ENCODE assay signal across 1 fruit fly cellular context in genomic region chrX:3380981-3381380, dm6.
A peak's percentile ranks its signal among the peaks of the same experiment; 100 is the strongest.
TF ChIP-seq lines count a peak whose summit lies in the region.

No protein-coding gene starts in this region.

TF ChIP-seq in whole organism, embryonic, 481 proteins besides CTCF, POLR2A, EP300 and RAD21 (continued from another document):
- no peak for TF ChIP-seq CG3407 (GFP tag; optimal IDR thresholded peaks at IDR 0.05; lab: Kevin White, UChicago)
- no peak for TF ChIP-seq CG11398 (GFP tag; optimal IDR thresholded peaks at IDR 0.05; lab: Kevin White, UChicago)
- TF ChIP-seq vvl (GFP tag; IDR thresholded peaks at IDR 0.05; lab: Robert Waterston, UW), result peak; percentile 58; the same call in 1 of the 2 replicates
- TF ChIP-seq CG12744 (GFP tag; optimal IDR thresholded peaks at IDR 0.05; lab: Kevin White, UChicago), result no peak
- no peak for TF ChIP-seq Hr39 (optimal IDR thresholded peaks at IDR 0.05; lab: Kevin White, UChicago)
- TF ChIP-seq HLHmδ (GFP tag; optimal IDR thresholded peaks at IDR 0.05; lab: Kevin White, UChicago), result no peak
- TF ChIP-seq Sin3A (optimal IDR thresholded peaks at IDR 0.05; lab: Kevin White, UChicago), result no peak
- no peak for TF ChIP-seq CG16815 (GFP tag; optimal IDR thresholded peaks at IDR 0.05; lab: Kevin White, UChicago)
- peak; percentile 32 for TF ChIP-seq CG10147 (GFP tag; optimal IDR thresholded peaks at IDR 0.05; lab: Kevin White, UChicago)
- no peak for TF ChIP-seq ems (GFP tag; optimal IDR thresholded peaks at IDR 0.05; lab: Kevin White, UChicago)
- 0 out of 3 replicates have a peak, but pooled peaks have one; percentile 19 for TF ChIP-seq B-H1 (GFP tag; IDR thresholded peaks at IDR 0.05; lab: Robert Waterston, UW)
- TF ChIP-seq Trl (optimal IDR thresholded peaks at IDR 0.05; lab: Kevin White, UChicago), result no peak
- peak; percentile 9 for TF ChIP-seq Trl (GFP tag; optimal IDR thresholded peaks at IDR 0.05; lab: Kevin White, UChicago)
- TF ChIP-seq br (optimal IDR thresholded peaks at IDR 0.05; lab: Kevin White, UChicago), result no peak
- TF ChIP-seq CG6791 (GFP tag; IDR thresholded peaks at IDR 0.05; lab: Robert Waterston, UW; ENCODE audit: partially characterized antibody), result no peak
- no peak for TF ChIP-seq CG10565 (GFP tag; optimal IDR thresholded peaks at IDR 0.05; lab: Kevin White, UChicago)
- no peak for TF ChIP-seq zf30C (GFP tag; optimal IDR thresholded peaks at IDR 0.05; lab: Kevin White, UChicago)
- peak; percentile 78 for TF ChIP-seq Atf6 (GFP tag; IDR thresholded peaks at IDR 0.05; lab: Robert Waterston, UW)
- peak; percentile 44 for TF ChIP-seq grau (tag; optimal IDR thresholded peaks at IDR 0.05; lab: Kevin White, UChicago)
- TF ChIP-seq CG2129 (GFP tag; IDR thresholded peaks at IDR 0.05; lab: Robert Waterston, UW; ENCODE audit: partially characterized antibody), result no peak
- TF ChIP-seq Mrtf (GFP tag; IDR thresholded peaks at IDR 0.05; lab: Robert Waterston, UW), result 0 out of 3 replicates have a peak, but pooled peaks have one; percentile 20
- no peak for TF ChIP-seq ac (GFP tag; optimal IDR thresholded peaks at IDR 0.05; lab: Kevin White, UChicago)
- TF ChIP-seq maf-S (GFP tag; optimal IDR thresholded peaks at IDR 0.05; lab: Kevin White, UChicago), result no peak
- TF ChIP-seq CG32772 (GFP tag; IDR thresholded peaks at IDR 0.05; lab: Robert Waterston, UW), result peak; percentile 60
- no peak for TF ChIP-seq CG1792 (GFP tag; optimal IDR thresholded peaks at IDR 0.05; lab: Kevin White, UChicago)
- no peak for TF ChIP-seq Max (GFP tag; optimal IDR thresholded peaks at IDR 0.05; lab: Kevin White, UChicago)
- no peak for TF ChIP-seq CG12236 (GFP tag; optimal IDR thresholded peaks at IDR 0.05; lab: Kevin White, UChicago)
- no peak for TF ChIP-seq Kr (GFP tag; optimal IDR thresholded peaks at IDR 0.05; lab: Kevin White, UChicago)
- TF ChIP-seq sob (GFP tag; IDR thresholded peaks at IDR 0.05; lab: Robert Waterston, UW), result peak; percentile 54
- no peak for TF ChIP-seq mirr (GFP tag; optimal IDR thresholded peaks at IDR 0.05; lab: Kevin White, UChicago)
- peak; percentile 39 for TF ChIP-seq Oli (tag; optimal IDR thresholded peaks at IDR 0.05; lab: Kevin White, UChicago)
- TF ChIP-seq CHES-1-like (GFP tag; optimal IDR thresholded peaks at IDR 0.05; lab: Kevin White, UChicago), result no peak
- no peak for TF ChIP-seq CG14667 (GFP tag; IDR thresholded peaks at IDR 0.05; lab: Robert Waterston, UW)
- TF ChIP-seq sug (tag; optimal IDR thresholded peaks at IDR 0.05; lab: Kevin White, UChicago), result no peak
- no peak for TF ChIP-seq Dfd (GFP tag; optimal IDR thresholded peaks at IDR 0.05; lab: Kevin White, UChicago)
- TF ChIP-seq CG11093 (GFP tag; IDR thresholded peaks at IDR 0.05; lab: Robert Waterston, UW), result no peak
- TF ChIP-seq da (GFP tag; optimal IDR thresholded peaks at IDR 0.05; lab: Kevin White, UChicago), result no peak
- TF ChIP-seq Elba2 (GFP tag; optimal IDR thresholded peaks at IDR 0.05; lab: Kevin White, UChicago), result no peak
- peak; percentile 59 for TF ChIP-seq CG3281 (GFP tag; optimal IDR thresholded peaks at IDR 0.05; lab: Kevin White, UChicago)
- peak; percentile 48 for TF ChIP-seq dmrt99B (tag; optimal IDR thresholded peaks at IDR 0.05; lab: Kevin White, UChicago)
- TF ChIP-seq hth (optimal IDR thresholded peaks at IDR 0.05; lab: Kevin White, UChicago), result no peak
- no peak for TF ChIP-seq ab (GFP tag; optimal IDR thresholded peaks at IDR 0.05; lab: Kevin White, UChicago)
- TF ChIP-seq hb (GFP tag; IDR thresholded peaks at IDR 0.05; lab: Robert Waterston, UW; ENCODE audit: partially characterized antibody), result no peak
- no peak for TF ChIP-seq CG18764 (GFP tag; optimal IDR thresholded peaks at IDR 0.05; lab: Kevin White, UChicago)
- TF ChIP-seq CG15601 (tag; optimal IDR thresholded peaks at IDR 0.05; lab: Kevin White, UChicago), result no peak
- no peak for TF ChIP-seq knrl (GFP tag; IDR thresholded peaks at IDR 0.05; lab: Robert Waterston, UW; ENCODE audit: partially characterized antibody)
- peak; percentile 65 for TF ChIP-seq Sox102F (GFP tag; optimal IDR thresholded peaks at IDR 0.05; lab: Kevin White, UChicago)
- TF ChIP-seq NFAT (GFP tag; IDR thresholded peaks at IDR 0.05; lab: Robert Waterston, UW), result peak; percentile 58; the same call in 1 of the 2 replicates
- TF ChIP-seq Vsx1 (GFP tag; optimal IDR thresholded peaks at IDR 0.05; lab: Kevin White, UChicago), result no peak
- no peak for TF ChIP-seq pnt (GFP tag; optimal IDR thresholded peaks at IDR 0.05; lab: Kevin White, UChicago)
- no peak for TF ChIP-seq p53 (GFP tag; optimal IDR thresholded peaks at IDR 0.05; lab: Kevin White, UChicago)
- TF ChIP-seq pum (GFP tag; optimal IDR thresholded peaks at IDR 0.05; lab: Kevin White, UChicago), result no peak
- TF ChIP-seq Xbp1 (GFP tag; optimal IDR thresholded peaks at IDR 0.05; lab: Kevin White, UChicago), result peak; percentile 35
- TF ChIP-seq Fer2 (tag; optimal IDR thresholded peaks at IDR 0.05; lab: Kevin White, UChicago), result no peak
- TF ChIP-seq CG14965 (GFP tag; optimal IDR thresholded peaks at IDR 0.05; lab: Kevin White, UChicago; ENCODE audit: borderline replicate concordance), result no peak
- no peak for TF ChIP-seq CG15011 (GFP tag; optimal IDR thresholded peaks at IDR 0.05; lab: Kevin White, UChicago)
- TF ChIP-seq ash1 (GFP tag; optimal IDR thresholded peaks at IDR 0.05; lab: Kevin White, UChicago), result no peak
- peak; percentile 53 for TF ChIP-seq Drgx (GFP tag; IDR thresholded peaks at IDR 0.05; lab: Robert Waterston, UW)
- TF ChIP-seq CG13775 (GFP tag; optimal IDR thresholded peaks at IDR 0.05; lab: Kevin White, UChicago), result no peak
- TF ChIP-seq CG11696 (GFP tag; IDR thresholded peaks at IDR 0.05; lab: Robert Waterston, UW), result no peak
- no peak for TF ChIP-seq CG6254 (GFP tag; optimal IDR thresholded peaks at IDR 0.05; lab: Kevin White, UChicago)
- no peak for TF ChIP-seq CG13287 (GFP tag; IDR thresholded peaks at IDR 0.05; lab: Robert Waterston, UW; ENCODE audit: partially characterized antibody)
- TF ChIP-seq CG15514 (GFP tag; optimal IDR thresholded peaks at IDR 0.05; lab: Kevin White, UChicago), result peak; percentile 52
- TF ChIP-seq CG6654 (GFP tag; optimal IDR thresholded peaks at IDR 0.05; lab: Kevin White, UChicago), result no peak
- no peak for TF ChIP-seq Nf-YB (GFP tag; optimal IDR thresholded peaks at IDR 0.05; lab: Kevin White, UChicago)
- peak; percentile 73 for TF ChIP-seq stc (GFP tag; IDR thresholded peaks at IDR 0.05; lab: Robert Waterston, UW)
- TF ChIP-seq nerfin-2 (GFP tag; IDR thresholded peaks at IDR 0.05; lab: Robert Waterston, UW; ENCODE audit: partially characterized antibody), result no peak
- TF ChIP-seq CG4328 (GFP tag; optimal IDR thresholded peaks at IDR 0.05; lab: Kevin White, UChicago), result no peak
- TF ChIP-seq CG2875 (GFP tag; optimal IDR thresholded peaks at IDR 0.05; lab: Kevin White, UChicago), result no peak
- TF ChIP-seq Fer1 (GFP tag; optimal IDR thresholded peaks at IDR 0.05; lab: Kevin White, UChicago), result peak; percentile 48
- TF ChIP-seq Aef1 (GFP tag; IDR thresholded peaks at IDR 0.05; lab: Robert Waterston, UW), result peak; percentile 65
- peak; percentile 57; the same call in 1 of the 2 replicates for TF ChIP-seq Oaz (GFP tag; IDR thresholded peaks at IDR 0.05; lab: Robert Waterston, UW)
- peak; percentile 24 for TF ChIP-seq nau (GFP tag; optimal IDR thresholded peaks at IDR 0.05; lab: Kevin White, UChicago)
- peak; percentile 53 for TF ChIP-seq HLH3B (GFP tag; IDR thresholded peaks at IDR 0.05; lab: Robert Waterston, UW)
- TF ChIP-seq CG4854 (GFP tag; optimal IDR thresholded peaks at IDR 0.05; lab: Kevin White, UChicago), result no peak
- TF ChIP-seq CG12391 (tag; optimal IDR thresholded peaks at IDR 0.05; lab: Kevin White, UChicago), result peak; percentile 22
- TF ChIP-seq jing (GFP tag; optimal IDR thresholded peaks at IDR 0.05; lab: Kevin White, UChicago), result no peak
- no peak for TF ChIP-seq BtbVII (GFP tag; optimal IDR thresholded peaks at IDR 0.05; lab: Kevin White, UChicago)
- no peak for TF ChIP-seq gce (GFP tag; IDR thresholded peaks at IDR 0.05; lab: Robert Waterston, UW)
- no peak for TF ChIP-seq zen (tag; optimal IDR thresholded peaks at IDR 0.05; lab: Kevin White, UChicago)
- TF ChIP-seq CG10267 (tag; optimal IDR thresholded peaks at IDR 0.05; lab: Kevin White, UChicago), result no peak
- TF ChIP-seq dysf (GFP tag; IDR thresholded peaks at IDR 0.05; lab: Robert Waterston, UW), result peak; percentile 74
- no peak for TF ChIP-seq CG16813 (GFP tag; IDR thresholded peaks at IDR 0.05; lab: Robert Waterston, UW; ENCODE audit: partially characterized antibody)
- no peak for TF ChIP-seq Adf1 (GFP tag; IDR thresholded peaks at IDR 0.05; lab: Robert Waterston, UW)
- no peak for TF ChIP-seq tll (GFP tag; optimal IDR thresholded peaks at IDR 0.05; lab: Kevin White, UChicago)
- TF ChIP-seq ewg (GFP tag; optimal IDR thresholded peaks at IDR 0.05; lab: Kevin White, UChicago), result no peak
- TF ChIP-seq bab2 (GFP tag; optimal IDR thresholded peaks at IDR 0.05; lab: Kevin White, UChicago), result peak; percentile 28
- TF ChIP-seq emc (GFP tag; optimal IDR thresholded peaks at IDR 0.05; lab: Kevin White, UChicago), result no peak
- TF ChIP-seq CG7786 (GFP tag; optimal IDR thresholded peaks at IDR 0.05; lab: Kevin White, UChicago), result peak; percentile 1
- no peak for TF ChIP-seq Dip2 (GFP tag; IDR thresholded peaks at IDR 0.05; lab: Robert Waterston, UW)
- TF ChIP-seq usp (GFP tag; optimal IDR thresholded peaks at IDR 0.05; lab: Kevin White, UChicago), result no peak
- TF ChIP-seq tup (GFP tag; optimal IDR thresholded peaks at IDR 0.05; lab: Kevin White, UChicago), result no peak
- TF ChIP-seq MTF-1 (GFP tag; optimal IDR thresholded peaks at IDR 0.05; lab: Kevin White, UChicago; ENCODE audit: borderline replicate concordance), result no peak
- no peak for TF ChIP-seq Dref (GFP tag; IDR thresholded peaks at IDR 0.05; lab: Robert Waterston, UW)
- TF ChIP-seq amos (GFP tag; IDR thresholded peaks at IDR 0.05; lab: Robert Waterston, UW; ENCODE audit: partially characterized antibody), result no peak
- TF ChIP-seq dati (GFP tag; IDR thresholded peaks at IDR 0.05; lab: Robert Waterston, UW), result no peak
- no peak for TF ChIP-seq CrebB (tag; optimal IDR thresholded peaks at IDR 0.05; lab: Kevin White, UChicago)
- TF ChIP-seq CG2202 (tag; optimal IDR thresholded peaks at IDR 0.05; lab: Kevin White, UChicago), result no peak
- TF ChIP-seq CG10274 (GFP tag; optimal IDR thresholded peaks at IDR 0.05; lab: Kevin White, UChicago), result no peak
- TF ChIP-seq fd64A (GFP tag; optimal IDR thresholded peaks at IDR 0.05; lab: Kevin White, UChicago), result no peak
- peak; percentile 9 for TF ChIP-seq CG12155 (GFP tag; optimal IDR thresholded peaks at IDR 0.05; lab: Kevin White, UChicago)
- TF ChIP-seq sna (GFP tag; IDR thresholded peaks at IDR 0.05; lab: Robert Waterston, UW; ENCODE audit: partially characterized antibody), result no peak
- no peak for TF ChIP-seq CG6813 (GFP tag; optimal IDR thresholded peaks at IDR 0.05; lab: Kevin White, UChicago)
- TF ChIP-seq CG11085 (GFP tag; IDR thresholded peaks at IDR 0.05; lab: Robert Waterston, UW), result 0 out of 2 replicates have a peak, but pooled peaks have one; percentile 11
- TF ChIP-seq CG1603 (tag; optimal IDR thresholded peaks at IDR 0.05; lab: Kevin White, UChicago), result peak; percentile 39
- no peak for TF ChIP-seq CG4820 (GFP tag; optimal IDR thresholded peaks at IDR 0.05; lab: Kevin White, UChicago)
- no peak for TF ChIP-seq NK7.1 (GFP tag; optimal IDR thresholded peaks at IDR 0.05; lab: Kevin White, UChicago)
- no peak for TF ChIP-seq CG9609 (GFP tag; optimal IDR thresholded peaks at IDR 0.05; lab: Kevin White, UChicago)
- no peak for TF ChIP-seq Atf3 (GFP tag; optimal IDR thresholded peaks at IDR 0.05; lab: Kevin White, UChicago)
- TF ChIP-seq btn (GFP tag; optimal IDR thresholded peaks at IDR 0.05; lab: Kevin White, UChicago), result no peak
- TF ChIP-seq tgo (GFP tag; IDR thresholded peaks at IDR 0.05; lab: Robert Waterston, UW), result peak; percentile 62; the same call in 2 of the 3 replicates
- TF ChIP-seq tna (GFP tag; IDR thresholded peaks at IDR 0.05; lab: Robert Waterston, UW; ENCODE audit: partially characterized antibody), result no peak
- no peak for TF ChIP-seq CG11560 (tag; IDR thresholded peaks at IDR 0.05; lab: Robert Waterston, UW)
- no peak for TF ChIP-seq pfk (GFP tag; optimal IDR thresholded peaks at IDR 0.05; lab: Kevin White, UChicago)
- no peak for TF ChIP-seq CG2116 (GFP tag; optimal IDR thresholded peaks at IDR 0.05; lab: Kevin White, UChicago)
- TF ChIP-seq bbx (GFP tag; IDR thresholded peaks at IDR 0.05; lab: Robert Waterston, UW; ENCODE audit: partially characterized antibody), result no peak
- TF ChIP-seq bsh (GFP tag; optimal IDR thresholded peaks at IDR 0.05; lab: Kevin White, UChicago), result peak in 1 of 2 experiments; percentile 28
- TF ChIP-seq mam (GFP tag; optimal IDR thresholded peaks at IDR 0.05; lab: Kevin White, UChicago), result peak; percentile 29
- no peak for TF ChIP-seq wor (GFP tag; IDR thresholded peaks at IDR 0.05; lab: Robert Waterston, UW)
- no peak for TF ChIP-seq Lhr (GFP tag; optimal IDR thresholded peaks at IDR 0.05; lab: Kevin White, UChicago)
- TF ChIP-seq Sox100B (GFP tag; optimal IDR thresholded peaks at IDR 0.05; lab: Kevin White, UChicago), result no peak
- peak; percentile 78 for TF ChIP-seq CG14441 (GFP tag; IDR thresholded peaks at IDR 0.05; lab: Robert Waterston, UW)
- peak; percentile 86 for TF ChIP-seq sens (GFP tag; lab: Kevin White, UChicago)
- peak; percentile 27; the same call in 1 of the 2 replicates for TF ChIP-seq CG5953 (GFP tag; IDR thresholded peaks at IDR 0.05; lab: Robert Waterston, UW)
- no peak for TF ChIP-seq bcd (GFP tag; optimal IDR thresholded peaks at IDR 0.05; lab: Kevin White, UChicago)
- TF ChIP-seq Nf-YC (tag; optimal IDR thresholded peaks at IDR 0.05; lab: Kevin White, UChicago), result no peak
- no peak for TF ChIP-seq CG7987 (GFP tag; optimal IDR thresholded peaks at IDR 0.05; lab: Kevin White, UChicago)
- no peak for TF ChIP-seq CG9876 (GFP tag; optimal IDR thresholded peaks at IDR 0.05; lab: Kevin White, UChicago)
- TF ChIP-seq corto (GFP tag; optimal IDR thresholded peaks at IDR 0.05; lab: Kevin White, UChicago), result no peak
